Fruit fly (Drosophila melanogaster) whole organism, adult: ENCODE measurements around the gene Gyc76C.

Source experiments
- CG11617 ChIP-seq: fragments of 200-800 bp; sonication (Bioruptor generic); optimal IDR thresholded peaks from 2 replicates; lab custom pipeline; 2017; ENCODE audit warnings: mild to moderate bottlenecking, missing biosample characterization, missing genetic modification reagents, missing genetic modification characterization
- CG12768 ChIP-seq: fragments of 200-800 bp; sonication (Bioruptor generic); optimal IDR thresholded peaks from 2 replicates; lab custom pipeline; 2017; ENCODE audit warnings: missing biosample characterization, missing genetic modification characterization, mild to moderate bottlenecking, moderate library complexity, missing genetic modification reagents
- CG14711 ChIP-seq: fragments of 200-800 bp; sonication (Bioruptor generic); optimal IDR thresholded peaks from 2 replicates; lab custom pipeline; 2018; ENCODE audit warnings: missing biosample characterization, mild to moderate bottlenecking, missing genetic modification characterization, moderate library complexity
- CG1620 ChIP-seq: fragments of 200-800 bp; sonication (Bioruptor generic); optimal IDR thresholded peaks from 2 replicates; lab custom pipeline; 2016; ENCODE audit warnings: missing biosample characterization, missing genetic modification characterization
- CG33017 ChIP-seq: fragments of 200-800 bp; sonication (Bioruptor generic); optimal IDR thresholded peaks from 2 replicates; lab custom pipeline; 2018; ENCODE audit warnings: missing biosample characterization, mild to moderate bottlenecking, missing genetic modification characterization, moderate library complexity
- CG5204 ChIP-seq: fragments of 200-800 bp; sonication (Bioruptor generic); optimal IDR thresholded peaks from 2 replicates; lab custom pipeline; 2016; ENCODE audit warnings: missing biosample characterization, missing genetic modification characterization
- CG7045 ChIP-seq: fragments of 200-800 bp; sonication (Bioruptor generic); optimal IDR thresholded peaks from 2 replicates; lab custom pipeline; 2017; ENCODE audit warnings: missing biosample characterization, mild to moderate bottlenecking, missing genetic modification characterization
- CG7101 ChIP-seq: fragments of 200-800 bp; sonication (Bioruptor generic); optimal IDR thresholded peaks from 2 replicates; lab custom pipeline; 2018; ENCODE audit warnings: missing biosample characterization, mild to moderate bottlenecking, missing genetic modification characterization, moderate library complexity
- Clk ChIP-seq: fragments of 200-800 bp; sonication (Bioruptor generic); optimal IDR thresholded peaks from 2 replicates; lab custom pipeline; 2017; ENCODE audit warnings: missing biosample characterization, missing genetic modification characterization
- Crg-1 ChIP-seq: fragments of 200-800 bp; sonication (Bioruptor generic); optimal IDR thresholded peaks from 2 replicates; lab custom pipeline; 2016; ENCODE audit warnings: missing biosample characterization, missing genetic modification characterization
- Hr96 ChIP-seq: fragments of 200-800 bp; sonication (Bioruptor generic); optimal IDR thresholded peaks from 2 replicates; lab custom pipeline; 2016; ENCODE audit warnings: missing biosample characterization, missing genetic modification characterization
- Mnt ChIP-seq: fragments of 200-800 bp; sonication (Bioruptor generic); optimal IDR thresholded peaks from 2 replicates; lab custom pipeline; 2016; ENCODE audit warnings: missing biosample characterization, mild to moderate bottlenecking, missing genetic modification characterization
- bab1 ChIP-seq: fragments of 200-800 bp; sonication (Bioruptor generic); optimal IDR thresholded peaks from 3 replicates; lab custom pipeline; 2019; ENCODE audit warnings: missing biosample characterization, mild to moderate bottlenecking, missing genetic modification characterization, moderate library complexity
- cic ChIP-seq: fragments of 200-800 bp; sonication (Bioruptor generic); optimal IDR thresholded peaks from 2 replicates; lab custom pipeline; 2017; ENCODE audit warnings: missing biosample characterization, mild to moderate bottlenecking, missing genetic modification characterization, moderate library complexity
- cnc ChIP-seq, 2 experiments: fragments of >200 bp; optimal IDR thresholded peaks; 2 replicates each; lab custom pipeline; 2017
- kay ChIP-seq: fragments of 200-800 bp; sonication (Bioruptor generic); peaks from one replicate; lab custom pipeline; 2016; ENCODE audit warnings: missing biosample characterization, missing genetic modification characterization, borderline replicate concordance
- ovo ChIP-seq: fragments of 200-800 bp; sonication (Bioruptor generic); optimal IDR thresholded peaks from 2 replicates; lab custom pipeline; 2016; ENCODE audit warnings: missing biosample characterization, missing genetic modification characterization
- pad ChIP-seq: fragments of 200-800 bp; sonication (Bioruptor generic); optimal IDR thresholded peaks from 3 replicates; lab custom pipeline; 2017; ENCODE audit warnings: missing biosample characterization, missing genetic modification characterization, mild to moderate bottlenecking, moderate library complexity, missing genetic modification reagents
- tj ChIP-seq: fragments of 200-800 bp; sonication (Bioruptor generic); optimal IDR thresholded peaks from 3 replicates; lab custom pipeline; 2017; ENCODE audit warnings: missing biosample characterization, mild to moderate bottlenecking, missing genetic modification characterization, moderate library complexity
- toe ChIP-seq: fragments of 200-800 bp; sonication (Bioruptor generic); optimal IDR thresholded peaks from 2 replicates; lab custom pipeline; 2016; ENCODE audit warnings: missing biosample characterization, missing genetic modification characterization

Gyc76C gene

DNA sequence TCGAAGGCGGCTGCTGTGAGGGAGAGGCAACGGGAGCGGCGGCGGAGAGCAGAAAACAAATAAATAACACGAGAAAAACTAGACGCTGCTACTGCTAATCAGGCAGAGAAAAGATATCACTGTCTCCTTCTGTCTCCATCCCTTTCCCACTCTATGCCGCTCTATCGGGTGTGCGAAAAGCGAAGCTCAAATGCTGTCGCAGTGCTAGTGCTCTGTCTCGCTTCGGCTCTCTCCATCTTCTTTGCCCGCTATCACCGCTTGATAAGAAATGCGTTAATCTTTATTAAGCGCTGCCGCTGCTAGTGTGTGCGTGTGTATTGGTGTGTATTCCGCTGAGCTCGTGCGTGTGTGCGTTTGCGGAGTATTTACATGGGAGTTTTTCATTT, 1.7 kb downstream of the Gyc76C start:
- TF ChIP-seq CG12768 (GFP tag; lab: Kevin White, UChicago) = peak; percentile 57
- peak; percentile 27 for TF ChIP-seq pad (GFP tag; lab: Kevin White, UChicago)
- TF ChIP-seq CG5204 = no peak
- no peak for TF ChIP-seq CG11617 (GFP tag; lab: Kevin White, UChicago)
- TF ChIP-seq cic (GFP tag; lab: Kevin White, UChicago) = peak; percentile 79
- no peak for TF ChIP-seq Mnt
- TF ChIP-seq CG14711 = peak; percentile 16
- peak; percentile 44 for TF ChIP-seq tj (GFP tag; lab: Kevin White, UChicago)
- no peak for TF ChIP-seq bab1
- TF ChIP-seq Crg-1 (GFP tag; lab: Kevin White, UChicago) = no peak
- no peak for TF ChIP-seq kay (GFP tag; lab: Kevin White, UChicago)
- TF ChIP-seq CG7045 = no peak
- TF ChIP-seq Clk = no peak
- no peak for TF ChIP-seq CG1620 (GFP tag; lab: Kevin White, UChicago)
- no peak for TF ChIP-seq CG7101 (tag; lab: Kevin White, UChicago)
- TF ChIP-seq ovo (GFP tag; lab: Kevin White, UChicago) = peak; percentile 35
- no peak for TF ChIP-seq Hr96 (GFP tag; lab: Kevin White, UChicago)
- TF ChIP-seq CG33017 = peak; percentile 36
- TF ChIP-seq toe = no peak
- no peak for TF ChIP-seq cnc (optimal IDR thresholded peaks at IDR 0.05; lab: Kevin White, UChicago)

- TF ChIP-seq Mnt (peak; percentile 84), bab1 (peak; percentile 22), CG1620 (GFP tag; lab: Kevin White, UChicago) (no peak), toe (peak; percentile 38), CG7101 (tag; lab: Kevin White, UChicago) (peak; percentile 66), CG14711 (no peak), CG12768 (GFP tag; lab: Kevin White, UChicago) (peak; percentile 45), CG5204 (peak; percentile 80), kay (GFP tag; lab: Kevin White, UChicago) (peak; percentile 98), Clk (no peak), ovo (GFP tag; lab: Kevin White, UChicago) (no peak), Hr96 (GFP tag; lab: Kevin White, UChicago) (peak; percentile 74), Crg-1 (GFP tag; lab: Kevin White, UChicago) (peak; percentile 57), pad (GFP tag; lab: Kevin White, UChicago) (peak; percentile 33), CG11617 (GFP tag; lab: Kevin White, UChicago) (peak; percentile 72), CG33017 (peak; percentile 23), CG7045 (peak; percentile 21), cnc (optimal IDR thresholded peaks at IDR 0.05; lab: Kevin White, UChicago) (no peak), cic (GFP tag; lab: Kevin White, UChicago) (no peak), tj (GFP tag; lab: Kevin White, UChicago) (peak; percentile 30)
Measured at dm6 chr3L:19790929-19791687, 2.3 kb downstream of the Gyc76C start.

- TF ChIP-seq pad (GFP tag; lab: Kevin White, UChicago) (no peak), Mnt (no peak), kay (GFP tag; lab: Kevin White, UChicago) (peak; percentile 88), cnc (optimal IDR thresholded peaks at IDR 0.05; lab: Kevin White, UChicago) (no peak)
Measured at dm6 chr3L:19790564-19790928, 2.8 kb downstream of the Gyc76C start.

- no peak for TF ChIP-seq pad (GFP tag; lab: Kevin White, UChicago)
- peak; percentile 30 for TF ChIP-seq CG12768 (GFP tag; lab: Kevin White, UChicago)
- TF ChIP-seq tj (GFP tag; lab: Kevin White, UChicago) = peak; percentile 5
- no peak for TF ChIP-seq ovo (GFP tag; lab: Kevin White, UChicago)
- TF ChIP-seq cic (GFP tag; lab: Kevin White, UChicago) = peak; percentile 51
Measured at dm6 chr3L:19787632-19788031, 5.7 kb downstream of the Gyc76C start.

dm6 chr3L:19778530-19778929, 14.8 kb downstream of the Gyc76C start:
- TF ChIP-seq CG12768 (GFP tag; lab: Kevin White, UChicago) = no peak
- no peak for TF ChIP-seq Mnt
- TF ChIP-seq CG11617 (GFP tag; lab: Kevin White, UChicago) = no peak
- no peak for TF ChIP-seq CG33017
- no peak for TF ChIP-seq ovo (GFP tag; lab: Kevin White, UChicago)
- TF ChIP-seq tj (GFP tag; lab: Kevin White, UChicago) = no peak
- no peak for TF ChIP-seq Clk
- no peak for TF ChIP-seq pad (GFP tag; lab: Kevin White, UChicago)
- TF ChIP-seq CG5204 = no peak
- TF ChIP-seq cnc (optimal IDR thresholded peaks at IDR 0.05; lab: Kevin White, UChicago) = no peak
- no peak for TF ChIP-seq Hr96 (GFP tag; lab: Kevin White, UChicago)

dm6 chr3L:19777279-19777960, 15.9 kb downstream of the Gyc76C start:
- TF ChIP-seq toe (no peak), CG5204 (no peak), Hr96 (GFP tag; lab: Kevin White, UChicago) (no peak), tj (GFP tag; lab: Kevin White, UChicago) (no peak), CG14711 (no peak), Mnt (no peak), cic (GFP tag; lab: Kevin White, UChicago) (peak; percentile 58), Clk (no peak), CG7101 (tag; lab: Kevin White, UChicago) (no peak)
